Worm (Caenorhabditis elegans): ENCODE results near the gene M02D8.5.

The M02D8.5 gene

ce11 chrX:8745524-8745923, 15.9 kb downstream of the M02D8.5 start:
- TF ChIP-seq nfya-1 (tag; optimal IDR thresholded peaks at IDR 0.05; ENCODE audit: insufficient read depth), result no peak
- TF ChIP-seq lsy-12 (tag; optimal IDR thresholded peaks at IDR 0.05), result no peak
- no peak for TF ChIP-seq nhr-67 (tag; optimal IDR thresholded peaks at IDR 0.05)
- no peak for TF ChIP-seq nhr-237 (tag; optimal IDR thresholded peaks at IDR 0.05)
- TF ChIP-seq snpc-4 (tag; optimal IDR thresholded peaks at IDR 0.05), result no peak
- TF ChIP-seq R02D3.7 (tag; optimal IDR thresholded peaks at IDR 0.05), result no peak
- no peak for TF ChIP-seq daf-12 (tag; optimal IDR thresholded peaks at IDR 0.05)
- no peak for TF ChIP-seq ama-1 (optimal IDR thresholded peaks at IDR 0.05)
- TF ChIP-seq fos-1 (tag; optimal IDR thresholded peaks at IDR 0.05), result no peak
- TF ChIP-seq nhr-28 (tag; optimal IDR thresholded peaks at IDR 0.05), result no peak
- TF ChIP-seq nhr-25 (tag; optimal IDR thresholded peaks at IDR 0.05), result no peak
- TF ChIP-seq nhr-43 (tag; optimal IDR thresholded peaks at IDR 0.05; ENCODE audit: poor library complexity, severe bottlenecking), result no peak
- TF ChIP-seq mdl-1 (tag; optimal IDR thresholded peaks at IDR 0.05), result no peak
- no peak for TF ChIP-seq unc-39 (tag; optimal IDR thresholded peaks at IDR 0.05)
- no peak for TF ChIP-seq egl-5 (tag; optimal IDR thresholded peaks at IDR 0.05)
- no peak for TF ChIP-seq egl-27 (tag; optimal IDR thresholded peaks at IDR 0.05)
- TF ChIP-seq pha-4 (tag; optimal IDR thresholded peaks at IDR 0.05), result no peak

ce11 chrX:8744192-8744985, 17.0 kb downstream of the M02D8.5 start:
- TF ChIP-seq unc-39 (tag; optimal IDR thresholded peaks at IDR 0.05), result no peak
- TF ChIP-seq nfya-1 (tag; optimal IDR thresholded peaks at IDR 0.05; ENCODE audit: insufficient read depth), result no peak
- no peak for TF ChIP-seq elt-3 (tag; optimal IDR thresholded peaks at IDR 0.05)
- TF ChIP-seq sea-2 (GFP tag; optimal IDR thresholded peaks at IDR 0.05), result no peak
- TF ChIP-seq lsy-12 (tag; optimal IDR thresholded peaks at IDR 0.05), result no peak
- no peak for TF ChIP-seq ceh-82 (tag; optimal IDR thresholded peaks at IDR 0.05)
- TF ChIP-seq fos-1 (tag; optimal IDR thresholded peaks at IDR 0.05), result no peak
- no peak for TF ChIP-seq nhr-12 (tag; optimal IDR thresholded peaks at IDR 0.05)
- no peak for TF ChIP-seq ceh-9 (tag; optimal IDR thresholded peaks at IDR 0.05)
- TF ChIP-seq egl-27 (tag; optimal IDR thresholded peaks at IDR 0.05), result no peak
- no peak for TF ChIP-seq fkh-2 (tag; optimal IDR thresholded peaks at IDR 0.05)
- no peak for TF ChIP-seq daf-12 (tag; optimal IDR thresholded peaks at IDR 0.05)
- no peak for TF ChIP-seq nhr-43 (tag; optimal IDR thresholded peaks at IDR 0.05; ENCODE audit: poor library complexity, severe bottlenecking)
- TF ChIP-seq ztf-4 (tag; optimal IDR thresholded peaks at IDR 0.05), result no peak
- no peak for TF ChIP-seq elt-1 (tag; optimal IDR thresholded peaks at IDR 0.05)

- TF ChIP-seq ceh-9 (tag; optimal IDR thresholded peaks at IDR 0.05), result no peak
- TF ChIP-seq nhr-28 (tag; optimal IDR thresholded peaks at IDR 0.05), result no peak
- TF ChIP-seq egl-27 (tag; optimal IDR thresholded peaks at IDR 0.05), result no peak
- no peak for TF ChIP-seq jun-1 (tag; optimal IDR thresholded peaks at IDR 0.05)
- no peak for TF ChIP-seq sea-2 (GFP tag; optimal IDR thresholded peaks at IDR 0.05)
- TF ChIP-seq mdl-1 (tag; optimal IDR thresholded peaks at IDR 0.05), result no peak
- TF ChIP-seq nhr-23 (tag; optimal IDR thresholded peaks at IDR 0.05), result no peak
- TF ChIP-seq tbx-2 (tag; optimal IDR thresholded peaks at IDR 0.05), result no peak
- TF ChIP-seq eor-1 (tag; optimal IDR thresholded peaks at IDR 0.05), result no peak
- no peak for TF ChIP-seq nhr-77 (tag; optimal IDR thresholded peaks at IDR 0.05)
These were observed 18.5 kb downstream of the M02D8.5 start, which contains the start of gene M02D8.7 for ce11 chrX:8742896-8743295. M02D8.7 (minus strand) TSS chrX:8742996.

- TF ChIP-seq eor-1 (tag; optimal IDR thresholded peaks at IDR 0.05), result no peak
- TF ChIP-seq lin-15B (tag; optimal IDR thresholded peaks at IDR 0.05), result no peak
- no peak for TF ChIP-seq skn-1 (tag; optimal IDR thresholded peaks at IDR 0.05)
- no peak for TF ChIP-seq nhr-25 (tag; optimal IDR thresholded peaks at IDR 0.05)
- TF ChIP-seq elt-2 (tag; optimal IDR thresholded peaks at IDR 0.05), result no peak
- no peak for TF ChIP-seq nfya-1 (tag; optimal IDR thresholded peaks at IDR 0.05; ENCODE audit: insufficient read depth)
- TF ChIP-seq fkh-10 (GFP tag; optimal IDR thresholded peaks at IDR 0.05), result no peak
- TF ChIP-seq ZK546.5 (tag; optimal IDR thresholded peaks at IDR 0.05), result no peak
- TF ChIP-seq pqm-1 (tag; optimal IDR thresholded peaks at IDR 0.05), result no peak
- TF ChIP-seq ztf-11 (tag; optimal IDR thresholded peaks at IDR 0.05), result no peak
- no peak for TF ChIP-seq ceh-9 (tag; optimal IDR thresholded peaks at IDR 0.05)
- TF ChIP-seq nhr-43 (tag; optimal IDR thresholded peaks at IDR 0.05; ENCODE audit: poor library complexity, severe bottlenecking), result no peak
- TF ChIP-seq sea-2 (GFP tag; optimal IDR thresholded peaks at IDR 0.05), result no peak
- no peak for TF ChIP-seq lsy-12 (tag; optimal IDR thresholded peaks at IDR 0.05)
- no peak for TF ChIP-seq nhr-23 (tag; optimal IDR thresholded peaks at IDR 0.05)
- no peak for TF ChIP-seq ztf-4 (tag; optimal IDR thresholded peaks at IDR 0.05)
These were observed 19.7 kb downstream of the M02D8.5 start for ce11 chrX:8741629-8742170.

Data from whole organism, L3 larva.